Worm (Caenorhabditis elegans) whole organism, L1 larva: ENCODE data around the gene F13D12.5.

ENCODE experiments used
- C16A3.4 ChIP-seq: fragments of 150-350 bp; optimal IDR thresholded peaks from 2 replicates; lab custom pipeline; 2014; ENCODE audit warnings: missing biosample characterization, missing genetic modification characterization
- C34B4.2 ChIP-seq: sonication (generic microtip); optimal IDR thresholded peaks from 2 replicates; lab custom pipeline; 2017; ENCODE audit warnings: mild to moderate bottlenecking, missing genetic modification characterization, missing compliant biosample characterization
- F16B12.6 ChIP-seq: fragments of 150-350 bp; optimal IDR thresholded peaks from 2 replicates; lab custom pipeline; 2014; ENCODE audit warnings: missing biosample characterization, missing genetic modification characterization
- Y116A8C.19 ChIP-seq: sonication (generic microtip); optimal IDR thresholded peaks from 2 replicates; lab custom pipeline; 2016; ENCODE audit warnings: missing compliant biosample characterization, missing genetic modification characterization, borderline replicate concordance
- alr-1 ChIP-seq: fragments of 200-800 bp; sonication (Bioruptor generic); optimal IDR thresholded peaks from 2 replicates; lab custom pipeline; 2018; ENCODE audit warnings: borderline replicate concordance, mild to moderate bottlenecking, missing genetic modification characterization, missing compliant biosample characterization
- aly-2 ChIP-seq: fragments of 150-350 bp; optimal IDR thresholded peaks from 2 replicates; lab custom pipeline; 2014; ENCODE audit warnings: missing biosample characterization, missing genetic modification characterization
- ama-1 ChIP-seq: fragments of 150-350 bp; optimal IDR thresholded peaks from 2 replicates; lab custom pipeline; 2014
- ceh-8 ChIP-seq: fragments of 200-800 bp; sonication (Bioruptor generic); optimal IDR thresholded peaks from 2 replicates; lab custom pipeline; 2018; ENCODE audit warnings: mild to moderate bottlenecking, missing genetic modification characterization, moderate library complexity, missing compliant biosample characterization
- ceh-90 ChIP-seq: sonication (generic microtip); optimal IDR thresholded peaks from 2 replicates; lab custom pipeline; 2016; ENCODE audit warnings: missing genetic modification characterization, missing compliant biosample characterization
- dpl-1 ChIP-seq, 3 experiments: fragments of 150-350 bp in 2 of 3; sonication (generic microtip) in 1 of 3; optimal IDR thresholded peaks; 2 replicates each; lab custom pipeline; 2014 to 2017; ENCODE audit warnings: missing biosample characterization in 3 of 3, missing genetic modification characterization in 3 of 3, missing genetic modification reagents in 3 of 3
- dsc-1 ChIP-seq: sonication (generic microtip); optimal IDR thresholded peaks from 2 replicates; lab custom pipeline; 2016; ENCODE audit warnings: mild to moderate bottlenecking, missing genetic modification characterization, missing compliant biosample characterization
- ets-5 ChIP-seq: fragments of 200-800 bp; sonication (Bioruptor generic); IDR thresholded peaks from 2 replicates; pipeline ENCODE4 v1.3.6; 2022; ENCODE audit warnings: missing genetic modification characterization, missing compliant biosample characterization
- fkh-10 ChIP-seq: sonication (generic microtip); optimal IDR thresholded peaks from 2 replicates; lab custom pipeline; 2017; ENCODE audit warnings: missing biosample characterization, missing genetic modification reagents, missing genetic modification characterization
- fos-1 ChIP-seq: fragments of 150-350 bp; optimal IDR thresholded peaks from 2 replicates; lab custom pipeline; 2014; ENCODE audit warnings: missing biosample characterization, missing genetic modification characterization
- irx-1 ChIP-seq: sonication (generic microtip); optimal IDR thresholded peaks from 2 replicates; lab custom pipeline; 2016; ENCODE audit warnings: missing genetic modification characterization, missing compliant biosample characterization
- lin-13 ChIP-seq: fragments of 150-350 bp; optimal IDR thresholded peaks from 2 replicates; lab custom pipeline; 2014; ENCODE audit warnings: missing biosample characterization, missing genetic modification reagents, missing genetic modification characterization
- lin-14 ChIP-seq: fragments of 200-800 bp; sonication (Bioruptor generic); optimal IDR thresholded peaks from 2 replicates; lab custom pipeline; 2018; ENCODE audit warnings: mild to moderate bottlenecking, missing genetic modification characterization, moderate library complexity, missing compliant biosample characterization
- lin-35 ChIP-seq, 2 experiments: fragments of 150-350 bp; optimal IDR thresholded peaks; 2 replicates each; lab custom pipeline; 2014; ENCODE audit warnings: missing biosample characterization in 2 of 2, missing genetic modification characterization in 2 of 2, missing genetic modification reagents in 2 of 2
- lin-39 ChIP-seq: fragments of 150-350 bp; optimal IDR thresholded peaks from 2 replicates; lab custom pipeline; 2014; ENCODE audit warnings: missing biosample characterization, missing genetic modification reagents, missing genetic modification characterization
- lir-3 ChIP-seq: sonication (generic microtip); optimal IDR thresholded peaks from 2 replicates; lab custom pipeline; 2016; ENCODE audit warnings: mild to moderate bottlenecking, missing genetic modification characterization, moderate library complexity, missing compliant biosample characterization; ENCODE audit not compliant: poor library complexity
- lsy-2 ChIP-seq, 2 experiments: fragments of 150-350 bp; optimal IDR thresholded peaks; 2 replicates each; lab custom pipeline; 2014; ENCODE audit warnings: missing biosample characterization in 2 of 2, missing genetic modification characterization in 2 of 2
- mab-9 ChIP-seq: fragments of 200-800 bp; sonication (Bioruptor generic); IDR thresholded peaks from 2 replicates; pipeline ENCODE4 v1.3.6; 2022; ENCODE audit warnings: missing genetic modification reagents, missing genetic modification characterization, missing compliant biosample characterization
- mdl-1 ChIP-seq, 2 experiments: fragments of 150-350 bp; optimal IDR thresholded peaks; 2 replicates each; lab custom pipeline; 2014 to 2017; ENCODE audit warnings: missing biosample characterization in 2 of 2, missing genetic modification characterization in 2 of 2, inconsistent platforms in 1 of 2
- mef-2 ChIP-seq: fragments of 150-350 bp; optimal IDR thresholded peaks from 2 replicates; lab custom pipeline; 2014; ENCODE audit warnings: missing biosample characterization, missing genetic modification characterization
- mep-1 ChIP-seq: fragments of 150-350 bp; optimal IDR thresholded peaks from 2 replicates; lab custom pipeline; 2014; ENCODE audit warnings: missing biosample characterization, missing genetic modification characterization
- nhr-11 ChIP-seq: fragments of 150-350 bp; optimal IDR thresholded peaks from 2 replicates; lab custom pipeline; 2014; ENCODE audit warnings: missing biosample characterization, missing genetic modification characterization
- nhr-12 ChIP-seq: sonication (generic microtip); optimal IDR thresholded peaks from 2 replicates; lab custom pipeline; 2017; ENCODE audit warnings: missing biosample characterization, missing genetic modification characterization
- nhr-20 ChIP-seq: sonication (generic microtip); optimal IDR thresholded peaks from 2 replicates; lab custom pipeline; 2016; ENCODE audit warnings: mild to moderate bottlenecking, missing genetic modification characterization, missing compliant biosample characterization
- nhr-28 ChIP-seq: fragments of 150-350 bp; optimal IDR thresholded peaks from 2 replicates; lab custom pipeline; 2014; ENCODE audit warnings: missing biosample characterization, missing genetic modification characterization
- nhr-47 ChIP-seq: sonication (generic microtip); optimal IDR thresholded peaks from 2 replicates; lab custom pipeline; 2016; ENCODE audit warnings: mild to moderate bottlenecking, missing genetic modification characterization, moderate library complexity, missing compliant biosample characterization
- nhr-71 ChIP-seq: sonication (generic microtip); optimal IDR thresholded peaks from 2 replicates; lab custom pipeline; 2016; ENCODE audit warnings: mild to moderate bottlenecking, missing genetic modification characterization, moderate library complexity, missing compliant biosample characterization
- nhr-76 ChIP-seq: sonication (generic microtip); optimal IDR thresholded peaks from 2 replicates; lab custom pipeline; 2017; ENCODE audit warnings: missing biosample characterization, missing genetic modification characterization
- nhr-85 ChIP-seq: sonication (generic microtip); peaks from one replicate; lab custom pipeline; 2016; ENCODE audit warnings: missing genetic modification characterization, inconsistent platforms, missing compliant biosample characterization
- pax-3 ChIP-seq: fragments of 200-800 bp; sonication (Bioruptor generic); optimal IDR thresholded peaks from 2 replicates; lab custom pipeline; 2018; ENCODE audit warnings: mild to moderate bottlenecking, missing genetic modification characterization, moderate library complexity, missing compliant biosample characterization
- rnt-1 ChIP-seq: sonication (generic microtip); optimal IDR thresholded peaks from 2 replicates; lab custom pipeline; 2016; ENCODE audit warnings: mild to moderate bottlenecking, missing genetic modification characterization, moderate library complexity, missing compliant biosample characterization
- snpc-4 ChIP-seq: fragments of 150-350 bp; optimal IDR thresholded peaks from 2 replicates; lab custom pipeline; 2014; ENCODE audit warnings: missing biosample characterization, missing genetic modification characterization
- snu-23 ChIP-seq: sonication (generic microtip); optimal IDR thresholded peaks from 2 replicates; lab custom pipeline; 2016; ENCODE audit warnings: missing genetic modification characterization, missing compliant biosample characterization
- sox-4 ChIP-seq: sonication (generic microtip); optimal IDR thresholded peaks from 2 replicates; lab custom pipeline; 2016; ENCODE audit warnings: missing genetic modification characterization, missing compliant biosample characterization
- sptf-1 ChIP-seq: fragments of 150-350 bp; optimal IDR thresholded peaks from 2 replicates; lab custom pipeline; 2014; ENCODE audit warnings: missing biosample characterization, missing genetic modification characterization
- swsn-7 ChIP-seq: sonication (generic microtip); optimal IDR thresholded peaks from 2 replicates; lab custom pipeline; 2016; ENCODE audit warnings: missing genetic modification characterization, missing compliant biosample characterization
- unc-130 ChIP-seq: fragments of 150-350 bp; optimal IDR thresholded peaks from 2 replicates; lab custom pipeline; 2017; ENCODE audit warnings: missing biosample characterization, missing genetic modification characterization, inconsistent platforms
- unc-86 ChIP-seq: sonication (generic microtip); optimal IDR thresholded peaks from 2 replicates; lab custom pipeline; 2016; ENCODE audit warnings: missing genetic modification characterization, missing compliant biosample characterization
- unc-98 ChIP-seq: fragments of 200-800 bp; sonication (Bioruptor generic); IDR thresholded peaks from 2 replicates; pipeline ENCODE4 v1.3.6; 2022; ENCODE audit warnings: missing genetic modification characterization, missing compliant biosample characterization
- xbp-1 ChIP-seq: sonication (generic microtip); optimal IDR thresholded peaks from 2 replicates; lab custom pipeline; 2016; ENCODE audit warnings: missing genetic modification characterization, missing compliant biosample characterization
- zip-4 ChIP-seq: fragments of 200-800 bp; sonication (Bioruptor generic); optimal IDR thresholded peaks from 2 replicates; lab custom pipeline; 2018; ENCODE audit warnings: mild to moderate bottlenecking, missing genetic modification characterization, moderate library complexity, missing compliant biosample characterization
- ztf-4 ChIP-seq: fragments of 150-350 bp; optimal IDR thresholded peaks from 2 replicates; lab custom pipeline; 2014; ENCODE audit warnings: missing biosample characterization, missing genetic modification characterization

Gene F13D12.5

DNA sequence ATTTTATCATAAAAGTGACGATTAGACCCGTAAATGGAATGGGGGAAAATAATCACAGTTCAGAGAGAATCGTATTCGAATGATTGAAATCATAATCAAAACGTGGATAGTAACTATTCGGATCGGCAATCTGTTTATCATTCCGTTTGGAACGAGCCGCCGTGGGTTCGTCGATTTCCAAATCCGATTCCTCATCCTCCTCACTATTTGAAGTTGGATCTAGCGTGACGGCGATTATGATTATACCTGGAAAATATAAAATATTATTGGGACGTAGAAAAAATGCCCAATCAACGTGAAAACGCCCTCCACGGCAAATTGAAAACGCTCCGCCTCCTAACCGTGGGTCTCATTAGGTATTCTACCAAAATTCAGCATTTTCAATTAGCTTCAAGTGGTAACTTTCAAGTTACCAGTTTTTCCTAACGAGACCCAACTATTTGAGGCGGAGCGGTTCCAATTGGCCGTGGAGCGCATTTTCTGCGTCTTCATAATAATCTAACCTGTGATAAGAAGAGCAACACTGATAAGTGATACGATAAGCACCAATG is 4.6 kb downstream of the F13D12.5 start (continued):
- TF ChIP-seq C34B4.2, result no peak
- TF ChIP-seq nhr-71 (tag; lab: Kevin White, UChicago), result peak; percentile 58
- TF ChIP-seq irx-1 (tag; lab: Kevin White, UChicago), result no peak
- TF ChIP-seq C16A3.4, result no peak
- no peak for TF ChIP-seq lin-35 (GFP tag; optimal IDR thresholded peaks at IDR 0.05; lab: Kevin White, UChicago)
- no peak for TF ChIP-seq dpl-1 (GFP tag; optimal IDR thresholded peaks at IDR 0.05; lab: Kevin White, UChicago)
- TF ChIP-seq mef-2 (tag; lab: Kevin White, UChicago), result no peak
- no peak for TF ChIP-seq unc-98
- TF ChIP-seq, all 84 proteins: peak for 12

DNA sequence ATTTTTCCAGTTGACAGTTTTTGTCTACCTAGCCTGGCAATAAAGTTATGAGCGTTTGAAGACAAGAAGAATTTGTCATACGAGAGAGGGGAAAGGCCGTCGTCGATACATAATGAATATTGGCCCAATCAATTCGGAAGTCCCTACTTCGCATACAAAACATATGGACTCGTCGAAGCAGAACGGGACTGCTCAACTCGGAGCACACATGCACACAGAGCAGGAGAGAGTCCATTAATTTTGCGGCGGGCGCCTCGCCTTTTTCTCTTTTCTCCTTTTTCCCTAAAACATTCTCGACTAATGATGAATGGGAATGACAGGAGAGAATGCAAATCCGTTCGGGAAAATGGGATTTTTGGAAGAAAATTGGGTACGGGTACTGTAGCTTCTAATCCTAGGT is 5.9 kb downstream of the F13D12.5 start, which contains the start of gene F13D12.8:
Gene F13D12.8 (minus strand): TSS at position 82 of the 400 bp plus-strand sequence.
- TF ChIP-seq ets-5 (GFP tag; lab: Robert Waterston, UW) (no peak), nhr-12 (no peak), lin-14 (peak; percentile 73), aly-2 (tag; lab: Kevin White, UChicago) (no peak), dpl-1 (GFP tag; optimal IDR thresholded peaks at IDR 0.05; lab: Kevin White, UChicago) (no peak), C34B4.2 (no peak), unc-86 (tag; lab: Kevin White, UChicago) (no peak), fkh-10 (GFP tag; lab: Kevin White, UChicago) (no peak), zip-4 (GFP tag; lab: Kevin White, UChicago) (no peak), snpc-4 (tag; lab: Kevin White, UChicago) (peak; percentile 36), ztf-4 (tag; lab: Kevin White, UChicago) (no peak), mab-9 (GFP tag; lab: Robert Waterston, UW) (no peak), ceh-90 (tag; lab: Kevin White, UChicago) (no peak), mdl-1 (tag; optimal IDR thresholded peaks at IDR 0.05; lab: Kevin White, UChicago) (no peak), alr-1 (tag; lab: Kevin White, UChicago) (no peak), unc-130 (tag; lab: Kevin White, UChicago) (no peak), fos-1 (tag; lab: Kevin White, UChicago) (no peak), sptf-1 (tag; lab: Kevin White, UChicago) (no peak), dsc-1 (tag; lab: Kevin White, UChicago) (peak; percentile 62), lin-13 (GFP tag; lab: Kevin White, UChicago) (no peak), nhr-85 (tag; lab: Kevin White, UChicago) (no peak)
- TF ChIP-seq, all 84 proteins: peak for 3

DNA sequence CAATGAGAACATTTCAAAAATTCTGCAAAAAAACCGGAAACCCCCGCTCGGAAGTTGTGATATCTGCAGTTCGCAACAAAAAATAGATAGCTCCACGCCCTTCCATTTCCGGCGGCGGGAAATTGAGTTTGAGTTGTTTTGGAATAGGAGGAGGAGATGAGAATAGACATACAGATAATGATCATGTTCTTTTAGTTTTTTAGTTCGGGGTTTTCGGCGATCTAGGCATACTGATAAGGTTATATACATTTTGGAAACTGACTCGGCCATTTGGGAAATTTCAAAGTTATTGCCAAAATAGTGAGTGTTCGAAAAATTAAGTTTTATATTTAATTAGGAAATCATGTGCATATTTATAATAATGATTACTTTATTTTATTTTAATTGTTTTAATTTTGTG is 7.2 kb downstream of the F13D12.5 start:
- TF ChIP-seq lin-14 (peak; percentile 44), lin-35 (GFP tag; optimal IDR thresholded peaks at IDR 0.05; lab: Kevin White, UChicago) (no peak), nhr-85 (tag; lab: Kevin White, UChicago) (peak; percentile 29), Y116A8C.19 (tag; lab: Kevin White, UChicago) (no peak)
- TF ChIP-seq, all 84 proteins: peak for 2

DNA sequence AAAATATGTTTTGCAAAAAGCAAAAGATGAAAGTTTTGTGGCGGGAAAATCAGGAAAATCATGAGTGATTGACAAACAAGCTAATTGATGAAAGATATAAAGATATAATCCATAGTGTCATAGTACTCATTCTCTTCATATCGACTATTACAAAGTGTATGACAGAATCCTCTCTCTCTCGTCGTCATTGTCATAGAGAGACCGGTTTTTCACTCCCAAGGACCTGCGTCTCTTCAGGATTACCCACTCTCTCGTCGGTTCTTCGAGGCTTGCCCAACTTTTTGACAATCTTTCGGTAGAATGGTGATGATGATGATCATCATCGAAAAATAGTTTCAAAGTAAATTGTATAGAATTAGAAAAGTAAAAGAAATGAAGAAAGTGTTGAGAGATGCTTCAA is 10.7 kb downstream of the F13D12.5 start:
- TF ChIP-seq nhr-47 (tag; lab: Kevin White, UChicago) (peak; percentile 16), rnt-1 (tag; lab: Kevin White, UChicago) (peak; percentile 20), ztf-4 (tag; lab: Kevin White, UChicago) (peak; percentile 69), lir-3 (tag; lab: Kevin White, UChicago) (peak; percentile 23), sox-4 (no peak), nhr-76 (tag; lab: Kevin White, UChicago) (no peak), xbp-1 (tag; lab: Kevin White, UChicago) (peak; percentile 20), nhr-11 (tag; lab: Kevin White, UChicago) (no peak), lin-39 (no peak), dpl-1 (GFP tag; optimal IDR thresholded peaks at IDR 0.05; lab: Kevin White, UChicago) (peak in 1 of 3 experiments; percentile 30), F16B12.6 (tag; lab: Kevin White, UChicago) (no peak), pax-3 (tag; lab: Kevin White, UChicago) (no peak), ama-1 (lab: Kevin White, UChicago) (no peak), C16A3.4 (no peak), lsy-2 (tag; optimal IDR thresholded peaks at IDR 0.05; lab: Kevin White, UChicago) (peak; percentile 41 to 53), snu-23 (peak; percentile 79), aly-2 (tag; lab: Kevin White, UChicago) (no peak), swsn-7 (tag; lab: Kevin White, UChicago) (peak; percentile 22), nhr-28 (no peak), nhr-20 (tag; lab: Kevin White, UChicago) (peak; percentile 74), mef-2 (tag; lab: Kevin White, UChicago) (no peak), lin-14 (peak; percentile 88), ceh-8 (GFP tag; lab: Kevin White, UChicago) (no peak), nhr-85 (tag; lab: Kevin White, UChicago) (peak; percentile 93), mab-9 (GFP tag; lab: Robert Waterston, UW) (no peak), mep-1 (tag; lab: Kevin White, UChicago) (peak; percentile 60)
